Worm (Caenorhabditis elegans) whole organism, young adult: ENCODE data around the gene ZK809.9.

ENCODE experiments used
- B0019.2 ChIP-seq: fragments of 200-800 bp; sonication (Bioruptor generic); conservative IDR thresholded peaks from 2 replicates; pipeline ENCODE4 v1.3.6; 2022; ENCODE audit warnings: missing genetic modification reagents, missing genetic modification characterization, missing compliant biosample characterization
- F39B2.1 ChIP-seq: fragments of 200-800 bp; sonication (Bioruptor generic); IDR thresholded peaks from 2 replicates; pipeline ENCODE4 v1.3.6; 2022; ENCODE audit warnings: missing genetic modification reagents, missing genetic modification characterization, missing compliant biosample characterization
- F55B11.4 ChIP-seq: sonication (generic microtip); optimal IDR thresholded peaks from 2 replicates; lab custom pipeline; 2016; ENCODE audit warnings: missing compliant biosample characterization, missing genetic modification characterization, borderline replicate concordance; ENCODE audit not compliant: insufficient read depth
- F57A8.1 ChIP-seq: fragments of 200-800 bp; sonication (Bioruptor generic); optimal IDR thresholded peaks from 2 replicates; lab custom pipeline; 2018; ENCODE audit warnings: mild to moderate bottlenecking, missing genetic modification characterization, moderate library complexity, missing compliant biosample characterization
- T26A5.8 ChIP-seq: sonication (generic microtip); optimal IDR thresholded peaks from 2 replicates; lab custom pipeline; 2016; ENCODE audit warnings: missing genetic modification characterization, missing compliant biosample characterization
- atf-7 ChIP-seq: sonication (generic microtip); optimal IDR thresholded peaks from 2 replicates; lab custom pipeline; 2017; ENCODE audit warnings: mild to moderate bottlenecking, missing genetic modification characterization, missing compliant biosample characterization
- attf-5 ChIP-seq: fragments of 200-800 bp; sonication (Bioruptor generic); optimal IDR thresholded peaks from 2 replicates; lab custom pipeline; 2018; ENCODE audit warnings: mild to moderate bottlenecking, missing genetic modification characterization, missing compliant biosample characterization
- bed-1 ChIP-seq: fragments of 200-800 bp; sonication (Bioruptor generic); IDR thresholded peaks from 2 replicates; pipeline ENCODE4 v1.3.6; 2022; ENCODE audit warnings: missing genetic modification reagents, missing genetic modification characterization, missing compliant biosample characterization
- bed-2 ChIP-seq: fragments of 200-800 bp; sonication (Bioruptor generic); IDR thresholded peaks from 2 replicates; pipeline ENCODE4 v1.3.6; 2022; ENCODE audit warnings: missing genetic modification reagents, missing genetic modification characterization, missing compliant biosample characterization
- cebp-1 ChIP-seq, 2 experiments: fragments of 200-800 bp in 1 of 2; sonication (Bioruptor generic) in 1 of 2; sonication (generic microtip) in 1 of 2; IDR thresholded peaks in 1 of 2; optimal IDR thresholded peaks in 1 of 2; 2 replicates each; pipeline versions ENCODE4 v1.3.6 to Lab custom; 2017 to 2022; ENCODE audit warnings: missing compliant biosample characterization in 2 of 2, missing genetic modification characterization in 2 of 2, mild to moderate bottlenecking in 1 of 2, missing genetic modification reagents in 1 of 2, moderate library complexity in 1 of 2
- ceh-79 ChIP-seq: sonication (generic microtip); optimal IDR thresholded peaks from 2 replicates; lab custom pipeline; 2017; ENCODE audit warnings: mild to moderate bottlenecking, missing genetic modification characterization, missing compliant biosample characterization
- dox-1 ChIP-seq: fragments of 200-800 bp; sonication (Bioruptor generic); IDR thresholded peaks from 2 replicates; pipeline ENCODE4 v1.3.6; 2022; ENCODE audit warnings: missing genetic modification reagents, missing genetic modification characterization, missing compliant biosample characterization
- dpl-1 ChIP-seq: fragments of 150-350 bp; optimal IDR thresholded peaks from 2 replicates; lab custom pipeline; 2014; ENCODE audit warnings: missing biosample characterization, missing genetic modification reagents, missing genetic modification characterization
- efl-1 ChIP-seq: fragments of 150-350 bp; optimal IDR thresholded peaks from 2 replicates; lab custom pipeline; 2014; ENCODE audit warnings: missing biosample characterization, missing genetic modification reagents, missing genetic modification characterization
- hlh-12 ChIP-seq: sonication (generic microtip); optimal IDR thresholded peaks from 2 replicates; lab custom pipeline; 2016; ENCODE audit warnings: missing genetic modification characterization, missing compliant biosample characterization
- hmg-1.2 ChIP-seq: fragments of 200-800 bp; sonication (Bioruptor generic); IDR thresholded peaks from 2 replicates; pipeline ENCODE4 v1.3.6; 2022; ENCODE audit warnings: missing genetic modification reagents, missing genetic modification characterization, missing compliant biosample characterization
- hmg-20 ChIP-seq: fragments of 200-800 bp; sonication (Bioruptor generic); IDR thresholded peaks from 2 replicates; pipeline ENCODE4 v1.3.6; 2022; ENCODE audit warnings: missing genetic modification reagents, missing genetic modification characterization, missing compliant biosample characterization
- hsf-1 ChIP-seq: fragments of 200-800 bp; sonication (Bioruptor generic); IDR thresholded peaks from 2 replicates; pipeline ENCODE4 v1.3.6; 2022; ENCODE audit warnings: missing genetic modification reagents, missing genetic modification characterization, missing compliant biosample characterization
- lag-1 ChIP-seq: fragments of 200-800 bp; sonication (Bioruptor generic); IDR thresholded peaks from 2 replicates; pipeline ENCODE4 v1.3.6; 2022; ENCODE audit warnings: missing genetic modification reagents, missing genetic modification characterization, missing compliant biosample characterization
- let-526 ChIP-seq: fragments of 200-800 bp; sonication (Bioruptor generic); IDR thresholded peaks from 2 replicates; pipeline ENCODE4 v1.3.6; 2022; ENCODE audit warnings: missing genetic modification reagents, missing genetic modification characterization, missing compliant biosample characterization
- let-607 ChIP-seq, 2 experiments: fragments of 200-800 bp in 1 of 2; sonication (Bioruptor generic) in 1 of 2; sonication (generic microtip) in 1 of 2; optimal IDR thresholded peaks; 2 replicates each; lab custom pipeline; 2016 to 2018; ENCODE audit warnings: mild to moderate bottlenecking in 2 of 2, missing compliant biosample characterization in 2 of 2, missing genetic modification characterization in 2 of 2, moderate library complexity in 2 of 2, missing genotype in 1 of 2
- lin-35 ChIP-seq, 3 experiments: fragments of 150-350 bp in 2 of 3; sonication (generic microtip) in 1 of 3; optimal IDR thresholded peaks; 2 replicates each; lab custom pipeline; 2014 to 2018; ENCODE audit warnings: missing biosample characterization in 3 of 3, missing genetic modification characterization in 3 of 3, missing genetic modification reagents in 3 of 3
- lin-54 ChIP-seq: fragments of 200-800 bp; sonication (Bioruptor generic); optimal IDR thresholded peaks from 2 replicates; lab custom pipeline; 2018; ENCODE audit warnings: mild to moderate bottlenecking, missing genetic modification characterization, missing compliant biosample characterization
- madf-3 ChIP-seq: fragments of 200-800 bp; sonication (Bioruptor generic); IDR thresholded peaks from 2 replicates; pipeline ENCODE4 v1.3.6; 2022; ENCODE audit warnings: missing genetic modification reagents, missing genetic modification characterization, missing compliant biosample characterization
- mel-28 ChIP-seq: sonication (generic microtip); optimal IDR thresholded peaks from 2 replicates; lab custom pipeline; 2016; ENCODE audit warnings: borderline replicate concordance, mild to moderate bottlenecking, missing genetic modification characterization, missing compliant biosample characterization
- mes-4 ChIP-seq: sonication (generic microtip); optimal IDR thresholded peaks from 2 replicates; lab custom pipeline; 2016; ENCODE audit warnings: missing genotype, missing genetic modification characterization, missing compliant biosample characterization
- nhr-179 ChIP-seq: sonication (generic microtip); optimal IDR thresholded peaks from 2 replicates; lab custom pipeline; 2016; ENCODE audit warnings: mild to moderate bottlenecking, missing genetic modification characterization, missing compliant biosample characterization
- sea-2 ChIP-seq: fragments of 200-800 bp; sonication (Bioruptor generic); IDR thresholded peaks from 2 replicates; pipeline ENCODE4 v1.3.6; 2022; ENCODE audit warnings: missing genetic modification characterization, missing compliant biosample characterization
- snpc-1.1 ChIP-seq: sonication (generic microtip); optimal IDR thresholded peaks from 2 replicates; lab custom pipeline; 2017; ENCODE audit warnings: missing genetic modification characterization, mild to moderate bottlenecking, missing compliant biosample characterization, antibody characterized with exemption, moderate library complexity, missing genotype, missing genetic modification reagents; ENCODE audit not compliant: insufficient read depth
- snpc-4 ChIP-seq, 5 experiments: fragments of 150-350 bp in 1 of 5; sonication (generic microtip) in 4 of 5; optimal IDR thresholded peaks; 2 replicates each; lab custom pipeline; 2014 to 2018; ENCODE audit warnings: missing genetic modification characterization in 5 of 5, missing biosample characterization in 3 of 5, antibody characterized with exemption in 2 of 5, mild to moderate bottlenecking in 2 of 5, missing compliant biosample characterization in 2 of 5, missing genotype in 2 of 5, moderate library complexity in 2 of 5, missing genetic modification reagents in 1 of 5
- somi-1 ChIP-seq: fragments of 200-800 bp; sonication (Bioruptor generic); optimal IDR thresholded peaks from 2 replicates; lab custom pipeline; 2018; ENCODE audit warnings: mild to moderate bottlenecking, missing genetic modification characterization, missing compliant biosample characterization
- sptf-2 ChIP-seq: fragments of 200-800 bp; sonication (Bioruptor generic); optimal IDR thresholded peaks from 2 replicates; lab custom pipeline; 2018; ENCODE audit warnings: mild to moderate bottlenecking, missing genetic modification characterization, missing compliant biosample characterization
- unc-130 ChIP-seq: sonication (generic microtip); optimal IDR thresholded peaks from 2 replicates; lab custom pipeline; 2016; ENCODE audit warnings: missing genetic modification reagents, missing genetic modification characterization, missing compliant biosample characterization
- zim-3 ChIP-seq: sonication (generic microtip); optimal IDR thresholded peaks from 2 replicates; lab custom pipeline; 2017; ENCODE audit warnings: mild to moderate bottlenecking, missing genetic modification characterization, moderate library complexity, missing compliant biosample characterization
- ztf-18 ChIP-seq: sonication (generic microtip); optimal IDR thresholded peaks from 2 replicates; lab custom pipeline; 2016; ENCODE audit warnings: missing genotype, mild to moderate bottlenecking, missing genetic modification characterization, missing compliant biosample characterization
- ztf-28 ChIP-seq: fragments of 200-800 bp; sonication (Bioruptor generic); IDR thresholded peaks from 2 replicates; pipeline ENCODE4 v1.3.6; 2022; ENCODE audit warnings: missing genetic modification reagents, missing genetic modification characterization, missing compliant biosample characterization
- ztf-6 ChIP-seq: fragments of 200-800 bp; sonication (Bioruptor generic); IDR thresholded peaks from 2 replicates; pipeline ENCODE4 v1.3.6; 2022; ENCODE audit warnings: missing genetic modification reagents, missing genetic modification characterization, missing compliant biosample characterization

The ZK809.9 gene

DNA sequence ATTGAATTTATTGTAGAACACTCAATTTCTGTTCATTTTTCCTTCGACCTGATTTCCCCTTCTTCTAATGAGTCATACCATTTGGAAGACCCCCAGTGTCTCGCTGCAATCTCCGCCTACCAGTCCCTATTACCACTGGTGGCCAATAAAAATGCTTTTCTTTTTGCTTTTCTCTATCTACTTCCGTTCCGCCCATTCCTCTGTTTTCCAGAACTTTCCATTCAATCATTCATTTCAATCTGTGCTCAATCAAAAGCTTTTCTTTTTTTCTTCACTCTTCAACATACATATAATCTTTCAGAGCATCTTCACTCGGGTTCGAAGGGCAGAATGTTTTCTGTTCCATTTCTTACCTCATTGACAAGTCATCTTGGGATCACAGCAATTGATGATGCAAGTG is 8.4 kb downstream of the ZK809.9 start, which contains the start of gene inx-8:
Gene inx-8, plus strand, starts transcription at position 301 of the 400 bp plus-strand sequence.
- TF ChIP-seq snpc-1.1 (tag; lab: Kevin White, UChicago): no peak
- TF ChIP-seq hsf-1 (GFP tag; lab: Robert Waterston, UW): no peak
- TF ChIP-seq T26A5.8 (tag; lab: Kevin White, UChicago): no peak
- no peak for TF ChIP-seq mel-28 (tag; lab: Kevin White, UChicago)
- no peak for TF ChIP-seq somi-1 (GFP tag; lab: Kevin White, UChicago)
- TF ChIP-seq nhr-179 (tag; lab: Kevin White, UChicago): no peak
- no peak for TF ChIP-seq cebp-1 (GFP tag; IDR thresholded peaks at IDR 0.05; lab: Robert Waterston, UW)
- no peak for TF ChIP-seq cebp-1 (tag; optimal IDR thresholded peaks at IDR 0.05; lab: Kevin White, UChicago)
- TF ChIP-seq F55B11.4 (tag; lab: Kevin White, UChicago): no peak
- no peak for TF ChIP-seq dox-1
- TF ChIP-seq F39B2.1 (GFP tag; lab: Robert Waterston, UW): no peak
- TF ChIP-seq dpl-1: no peak

DNA sequence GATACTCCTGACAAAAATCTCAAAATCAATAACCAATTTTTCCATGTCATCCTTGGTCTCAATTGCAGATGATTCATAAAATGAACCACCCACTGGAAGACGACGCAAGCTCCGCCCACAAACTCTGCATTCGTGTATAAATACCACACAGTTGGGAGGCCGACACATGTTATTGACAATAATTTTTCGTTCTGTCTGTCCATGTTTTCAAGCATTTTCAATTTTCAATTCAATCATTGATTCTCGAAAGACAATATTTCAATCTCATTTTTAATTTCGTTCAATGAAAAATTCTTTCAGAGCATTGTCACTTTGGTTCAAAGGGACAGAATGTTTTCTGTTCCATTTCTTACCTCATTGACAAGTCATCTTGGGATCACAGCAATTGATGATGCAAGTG is 10.9 kb downstream of the ZK809.9 start, which contains the start of gene inx-9:
Gene inx-9, plus strand, starts transcription at position 301 of the 400 bp plus-strand sequence.
- TF ChIP-seq ztf-18 (tag; lab: Kevin White, UChicago): no peak
- no peak for TF ChIP-seq lag-1
- no peak for TF ChIP-seq bed-1
- TF ChIP-seq lin-54 (GFP tag; lab: Kevin White, UChicago): no peak
- TF ChIP-seq atf-7 (tag; lab: Kevin White, UChicago): no peak
- no peak for TF ChIP-seq ztf-6 (GFP tag; lab: Robert Waterston, UW)
- TF ChIP-seq B0019.2 (GFP tag; lab: Robert Waterston, UW): no peak
- no peak for TF ChIP-seq lin-35 (GFP tag; optimal IDR thresholded peaks at IDR 0.05; lab: Kevin White, UChicago)
- TF ChIP-seq mel-28 (tag; lab: Kevin White, UChicago): no peak
- TF ChIP-seq ztf-28 (GFP tag; lab: Robert Waterston, UW): no peak
- no peak for TF ChIP-seq sptf-2
- no peak for TF ChIP-seq bed-2
- TF ChIP-seq hsf-1 (GFP tag; lab: Robert Waterston, UW): no peak
- TF ChIP-seq snpc-4 (GFP tag; optimal IDR thresholded peaks at IDR 0.05; lab: Kevin White, UChicago): no peak
- TF ChIP-seq snpc-4 (tag; optimal IDR thresholded peaks at IDR 0.05; lab: Kevin White, UChicago): no peak
- TF ChIP-seq ceh-79: no peak
- no peak for TF ChIP-seq F57A8.1 (GFP tag; lab: Kevin White, UChicago)
- no peak for TF ChIP-seq somi-1 (GFP tag; lab: Kevin White, UChicago)

DNA sequence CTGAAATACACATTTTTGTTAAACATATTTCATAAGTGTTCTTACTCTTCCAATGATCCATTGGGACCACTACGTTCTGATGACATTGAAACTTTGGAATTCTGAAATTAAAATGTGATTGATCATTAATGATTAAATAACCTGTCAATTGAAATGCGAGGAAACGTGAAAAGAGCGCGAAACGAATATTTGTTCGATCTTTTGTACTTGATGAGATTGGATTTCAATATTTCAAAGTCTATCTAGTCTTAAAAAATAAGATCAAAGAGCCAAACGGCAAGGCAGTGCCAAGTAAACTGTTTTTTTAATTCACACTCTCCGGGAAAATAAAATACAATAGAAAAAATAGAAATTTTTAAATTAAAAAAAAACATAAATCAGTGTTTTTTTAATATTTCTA is 16.8 kb downstream of the ZK809.9 start, which contains the start of gene ZK792.4:
Gene ZK792.4, minus strand, starts transcription at position 101 of the 400 bp plus-strand sequence.
- TF ChIP-seq hmg-20: no peak
- no peak for TF ChIP-seq sea-2
- TF ChIP-seq mes-4 (tag; lab: Kevin White, UChicago): no peak
- TF ChIP-seq let-526 (GFP tag; lab: Robert Waterston, UW): no peak
- no peak for TF ChIP-seq madf-3
- TF ChIP-seq attf-5: no peak
- TF ChIP-seq dox-1: no peak
- no peak for TF ChIP-seq hmg-1.2 (GFP tag; lab: Robert Waterston, UW)
- TF ChIP-seq efl-1 (GFP tag; lab: Kevin White, UChicago): no peak
- no peak for TF ChIP-seq zim-3 (tag; lab: Kevin White, UChicago)
- TF ChIP-seq hlh-12 (tag; lab: Kevin White, UChicago): no peak
- no peak for TF ChIP-seq let-607 (tag; optimal IDR thresholded peaks at IDR 0.05; lab: Kevin White, UChicago)
- TF ChIP-seq unc-130 (GFP tag; lab: Kevin White, UChicago): no peak
